Worm (Caenorhabditis elegans) whole organism, early embryonic: ENCODE data around the gene M03E7.2.

Source experiments
- B0310.2 ChIP-seq: sonication (generic microtip); optimal IDR thresholded peaks from 2 replicates; lab custom pipeline; 2016; ENCODE audit warnings: mild to moderate bottlenecking, missing genetic modification characterization, missing compliant biosample characterization
- F13C5.2 ChIP-seq: sonication (generic microtip); optimal IDR thresholded peaks from 2 replicates; lab custom pipeline; 2017; ENCODE audit warnings: mild to moderate bottlenecking, missing genetic modification characterization, inconsistent platforms, missing compliant biosample characterization
- aly-1 ChIP-seq: sonication (generic microtip); optimal IDR thresholded peaks from 2 replicates; lab custom pipeline; 2016; ENCODE audit warnings: missing genetic modification characterization, missing compliant biosample characterization
- ama-1 ChIP-seq: fragments of 150-350 bp; optimal IDR thresholded peaks from 2 replicates; lab custom pipeline; 2014
- ceh-13 ChIP-seq: fragments of 200-800 bp; sonication (Bioruptor generic); optimal IDR thresholded peaks from 2 replicates; lab custom pipeline; 2018; ENCODE audit warnings: mild to moderate bottlenecking, missing genetic modification characterization, missing compliant biosample characterization
- ceh-36 ChIP-seq: sonication (generic microtip); optimal IDR thresholded peaks from 2 replicates; lab custom pipeline; 2016; ENCODE audit warnings: missing genetic modification characterization, inconsistent platforms, missing compliant biosample characterization
- ets-7 ChIP-seq: sonication (generic microtip); optimal IDR thresholded peaks from 2 replicates; lab custom pipeline; 2016; ENCODE audit warnings: missing genotype, missing genetic modification characterization, missing compliant biosample characterization
- flt-1 ChIP-seq: fragments of 200-800 bp; sonication (Bioruptor generic); IDR thresholded peaks from 2 replicates; pipeline ENCODE4 v1.3.6; 2022; ENCODE audit warnings: missing genetic modification characterization, missing compliant biosample characterization
- hmbx-1 ChIP-seq: sonication (generic microtip); optimal IDR thresholded peaks from 2 replicates; lab custom pipeline; 2016; ENCODE audit warnings: mild to moderate bottlenecking, missing genetic modification characterization, missing compliant biosample characterization
- hmg-4 ChIP-seq: fragments of 200-800 bp; sonication (Bioruptor generic); optimal IDR thresholded peaks from 2 replicates; lab custom pipeline; 2018; ENCODE audit warnings: mild to moderate bottlenecking, missing genetic modification characterization, missing compliant biosample characterization
- hnd-1 ChIP-seq: sonication (generic microtip); optimal IDR thresholded peaks from 2 replicates; lab custom pipeline; 2016; ENCODE audit warnings: missing genetic modification characterization, missing compliant biosample characterization
- pes-1 ChIP-seq: fragments of 200-800 bp; sonication (Bioruptor generic); IDR thresholded peaks from 2 replicates; pipeline ENCODE4 v1.3.6; 2022; ENCODE audit warnings: missing genetic modification reagents, missing genetic modification characterization, missing compliant biosample characterization
- scrt-1 ChIP-seq: fragments of 200-800 bp; sonication (Bioruptor generic); IDR thresholded peaks from 2 replicates; pipeline ENCODE4 v1.3.6; 2022; ENCODE audit warnings: missing genetic modification characterization, missing compliant biosample characterization
- sea-1 ChIP-seq: fragments of 200-800 bp; sonication (Bioruptor generic); conservative IDR thresholded peaks from 2 replicates; pipeline ENCODE4 v1.3.6; 2022; ENCODE audit warnings: missing genetic modification characterization, missing compliant biosample characterization
- tbx-11 ChIP-seq: fragments of 200-800 bp; sonication (Bioruptor generic); IDR thresholded peaks from 2 replicates; pipeline ENCODE4 v1.3.6; 2022; ENCODE audit warnings: missing genetic modification characterization, missing compliant biosample characterization
- tbx-37 ChIP-seq: fragments of 200-800 bp; sonication (Bioruptor generic); conservative IDR thresholded peaks from 2 replicates; pipeline ENCODE4 v1.3.6; 2022; ENCODE audit warnings: missing genetic modification reagents, missing genetic modification characterization, missing compliant biosample characterization
- tra-4 ChIP-seq: sonication (generic microtip); optimal IDR thresholded peaks from 2 replicates; lab custom pipeline; 2017; ENCODE audit warnings: missing genetic modification characterization, missing compliant biosample characterization

M03E7.2 gene

DNA sequence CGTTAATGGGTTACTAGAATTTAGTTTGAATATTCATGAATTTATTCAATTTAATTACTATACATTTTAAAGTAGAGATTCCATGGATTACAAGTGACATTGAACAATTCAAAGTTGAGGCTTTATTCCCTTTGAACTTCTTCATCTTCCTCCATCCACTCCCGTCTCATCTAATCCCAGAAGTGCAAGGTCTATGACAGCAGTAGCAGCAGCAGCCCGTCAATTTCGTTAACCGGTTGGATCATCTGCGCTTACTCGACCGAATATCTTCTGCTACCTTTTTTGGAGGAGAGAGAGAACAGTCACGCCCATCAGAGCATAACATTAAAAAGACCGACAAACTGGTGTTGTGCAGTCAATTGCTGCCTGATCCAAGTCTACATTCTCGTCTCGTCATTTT lies at the start of gene M03E7.2:
Gene M03E7.2, plus strand, starts transcription at position 301 of the 400 bp plus-strand sequence.
- TF ChIP-seq flt-1 (GFP tag; lab: Robert Waterston, UW) (no peak), tbx-11 (GFP tag; lab: Robert Waterston, UW) (no peak), hmg-4 (no peak), ceh-13 (GFP tag; lab: Kevin White, UChicago) (no peak)

DNA sequence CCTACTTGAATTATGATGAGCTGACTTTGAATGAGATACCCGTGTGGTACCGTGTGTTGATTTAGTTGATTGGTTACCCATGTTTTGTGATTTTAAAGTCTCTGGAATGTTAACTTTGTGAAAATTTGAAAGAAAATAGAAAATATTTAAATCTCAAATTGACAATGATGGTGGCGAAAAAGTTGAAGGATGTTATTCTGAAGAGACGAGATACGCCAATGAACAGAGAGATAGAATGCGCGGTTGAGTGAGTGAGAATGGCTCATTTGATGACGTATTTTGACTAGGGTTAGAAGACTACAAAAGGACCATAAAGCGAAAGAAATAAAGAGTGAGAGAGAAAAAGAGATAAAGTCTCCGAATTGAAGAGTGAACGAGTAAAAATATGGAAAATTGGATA lies 47.0 kb upstream of the M03E7.2 start, which contains the start of gene glb-6:
Gene glb-6, minus strand, starts transcription at position 101 of the 400 bp plus-strand sequence.
- TF ChIP-seq ama-1, result no peak

DNA sequence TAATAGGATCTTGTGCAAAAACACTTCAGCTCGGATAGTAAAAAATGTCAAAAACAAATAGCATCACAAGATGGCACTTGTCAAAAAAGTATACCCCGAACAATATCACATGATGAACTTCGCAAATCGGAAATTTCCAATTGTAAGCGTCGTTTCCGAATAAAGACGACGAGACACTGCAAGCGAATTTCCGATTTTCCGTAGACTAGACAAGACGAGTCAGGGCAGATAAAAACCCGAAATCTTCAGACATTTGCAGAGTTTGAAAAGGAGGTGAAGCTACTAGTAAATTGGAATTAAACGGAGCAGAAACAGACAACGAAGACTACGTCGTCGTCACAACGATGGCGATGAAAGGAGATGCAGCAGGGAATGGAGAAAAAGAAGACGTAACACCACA lies 45.7 kb upstream of the M03E7.2 start:
- TF ChIP-seq hnd-1, result no peak

DNA sequence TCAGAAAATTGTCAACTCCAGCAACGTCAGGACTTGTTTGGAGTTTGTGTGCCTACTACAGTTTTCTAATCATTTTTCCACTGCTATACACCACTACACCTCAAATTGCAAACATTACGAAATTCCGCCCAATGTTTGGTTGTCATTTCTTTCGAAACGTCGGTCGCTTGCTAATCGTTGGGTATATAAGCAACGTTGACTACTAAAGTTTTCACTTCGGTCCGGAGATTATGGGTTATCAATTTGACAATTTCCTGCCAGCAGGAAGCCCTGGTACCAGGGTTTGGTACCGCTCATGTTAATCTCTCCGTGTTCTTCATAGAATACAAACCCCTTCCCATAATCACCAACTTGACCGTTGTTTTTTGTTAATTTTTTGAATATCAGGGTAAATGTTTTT lies 41.4 kb upstream of the M03E7.2 start:
- TF ChIP-seq F13C5.2, result no peak
- no peak for TF ChIP-seq pes-1
- no peak for TF ChIP-seq scrt-1 (GFP tag; lab: Robert Waterston, UW)
- TF ChIP-seq hmbx-1 (tag; lab: Kevin White, UChicago), result no peak
- no peak for TF ChIP-seq aly-1 (tag; lab: Kevin White, UChicago)
- TF ChIP-seq tra-4, result no peak
- TF ChIP-seq B0310.2 (tag; lab: Kevin White, UChicago), result no peak
- no peak for TF ChIP-seq ets-7 (tag; lab: Kevin White, UChicago)
- TF ChIP-seq hmg-4, result no peak
- TF ChIP-seq hnd-1, result no peak
- TF ChIP-seq flt-1 (GFP tag; lab: Robert Waterston, UW), result no peak
- TF ChIP-seq sea-1, result no peak
- TF ChIP-seq ceh-36 (tag; lab: Kevin White, UChicago), result no peak
- TF ChIP-seq ama-1, result no peak
- TF ChIP-seq tbx-11 (GFP tag; lab: Robert Waterston, UW), result no peak
- TF ChIP-seq ceh-13 (GFP tag; lab: Kevin White, UChicago), result no peak
- no peak for TF ChIP-seq tbx-37 (GFP tag; lab: Robert Waterston, UW)

DNA sequence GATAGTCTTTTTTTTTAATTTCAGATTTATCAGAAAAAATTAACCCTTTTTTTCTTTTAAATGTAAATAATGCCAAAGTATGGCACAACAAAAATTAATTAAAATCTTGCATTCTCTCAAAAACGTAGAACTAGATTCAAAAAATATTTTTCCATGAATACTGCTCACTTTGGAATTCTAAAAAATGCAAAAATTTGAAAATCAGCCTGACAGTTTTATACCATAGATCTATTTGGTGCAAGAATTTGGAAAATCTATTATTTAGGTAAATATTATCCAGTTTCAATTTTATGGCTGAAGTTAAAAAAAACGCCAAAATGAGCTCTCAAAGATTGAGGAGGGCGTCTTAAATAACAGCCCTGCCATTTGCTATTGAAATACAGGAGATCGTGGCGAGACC lies 37.7 kb upstream of the M03E7.2 start:
- TF ChIP-seq tbx-11 (GFP tag; lab: Robert Waterston, UW) (no peak), hmbx-1 (tag; lab: Kevin White, UChicago) (no peak), pes-1 (no peak), sea-1 (no peak), B0310.2 (tag; lab: Kevin White, UChicago) (no peak), ama-1 (no peak), ceh-13 (GFP tag; lab: Kevin White, UChicago) (no peak), ceh-36 (tag; lab: Kevin White, UChicago) (no peak), aly-1 (tag; lab: Kevin White, UChicago) (no peak), flt-1 (GFP tag; lab: Robert Waterston, UW) (no peak), scrt-1 (GFP tag; lab: Robert Waterston, UW) (no peak), tbx-37 (GFP tag; lab: Robert Waterston, UW) (no peak), hmg-4 (no peak), tra-4 (no peak), F13C5.2 (no peak), hnd-1 (no peak)

DNA sequence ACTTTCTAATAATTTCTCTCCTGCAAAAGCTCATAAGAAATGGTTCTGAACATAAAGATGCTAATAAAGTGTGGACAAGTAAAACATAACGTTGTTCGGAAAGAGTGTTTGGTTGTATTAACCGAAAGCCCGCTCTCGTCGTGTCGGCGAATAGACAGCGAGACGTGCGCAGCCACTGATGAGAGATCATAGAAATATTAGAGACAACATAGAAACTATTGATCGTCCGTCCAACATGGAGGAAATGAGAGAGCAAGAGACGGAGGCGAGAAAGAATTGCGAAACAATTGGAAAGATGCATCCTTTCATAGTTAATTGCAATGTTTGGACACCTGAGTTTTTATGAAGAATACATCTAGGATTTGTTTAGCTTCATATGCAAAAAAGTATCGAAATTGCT lies 36.9 kb upstream of the M03E7.2 start:
- TF ChIP-seq tbx-37 (GFP tag; lab: Robert Waterston, UW), result no peak
- no peak for TF ChIP-seq B0310.2 (tag; lab: Kevin White, UChicago)
- TF ChIP-seq F13C5.2, result peak; percentile 40
- no peak for TF ChIP-seq aly-1 (tag; lab: Kevin White, UChicago)
- no peak for TF ChIP-seq ceh-36 (tag; lab: Kevin White, UChicago)
- no peak for TF ChIP-seq flt-1 (GFP tag; lab: Robert Waterston, UW)
- no peak for TF ChIP-seq ama-1
- no peak for TF ChIP-seq ets-7 (tag; lab: Kevin White, UChicago)
- TF ChIP-seq ceh-13 (GFP tag; lab: Kevin White, UChicago), result no peak

DNA sequence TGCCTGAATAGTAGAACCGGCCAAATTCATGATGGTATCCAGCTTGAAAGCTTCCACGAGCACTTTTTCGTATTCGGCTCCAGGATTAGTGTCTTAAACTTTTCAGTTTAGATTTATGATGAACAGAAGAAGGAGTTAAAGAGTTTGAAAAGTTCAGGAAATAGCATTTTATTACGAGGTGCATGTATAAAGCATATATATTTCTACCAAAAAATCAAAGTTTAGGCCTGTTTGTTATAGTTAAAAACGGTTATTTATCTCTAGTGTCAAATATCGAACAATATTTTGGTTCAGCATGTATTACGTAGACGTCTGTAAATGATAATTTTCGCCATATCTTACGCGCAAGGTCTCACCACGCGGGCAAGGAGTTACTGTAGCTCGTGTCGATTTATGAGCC lies 36.1 kb upstream of the M03E7.2 start, which contains the start of gene klc-2:
Gene klc-2, minus strand, starts transcription at position 101 of the 400 bp plus-strand sequence.
- no peak for TF ChIP-seq F13C5.2
- no peak for TF ChIP-seq pes-1
- TF ChIP-seq ets-7 (tag; lab: Kevin White, UChicago), result no peak
- no peak for TF ChIP-seq hmbx-1 (tag; lab: Kevin White, UChicago)
- TF ChIP-seq tbx-11 (GFP tag; lab: Robert Waterston, UW), result no peak
- no peak for TF ChIP-seq B0310.2 (tag; lab: Kevin White, UChicago)
- TF ChIP-seq flt-1 (GFP tag; lab: Robert Waterston, UW), result no peak
- TF ChIP-seq hmg-4, result no peak

DNA sequence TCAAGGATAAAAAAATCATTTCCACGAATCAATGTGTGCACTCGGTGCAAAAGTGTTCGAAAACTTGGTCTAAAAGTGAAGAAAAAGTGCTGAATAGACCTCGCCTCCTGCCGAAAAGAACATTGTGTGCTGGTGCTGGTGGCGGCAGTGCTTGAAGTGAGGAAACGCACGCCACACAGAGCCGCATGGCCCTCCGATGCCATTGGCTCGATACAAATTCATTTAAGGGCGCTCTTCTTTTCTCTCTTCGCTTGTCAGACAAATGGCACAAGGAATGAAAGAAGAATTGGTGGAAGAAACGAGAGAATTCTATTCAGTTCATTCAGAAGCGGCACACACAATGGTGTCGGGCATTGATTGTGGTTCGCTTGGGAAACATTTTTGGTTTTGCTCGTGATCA lies 35.1 kb upstream of the M03E7.2 start:
- TF ChIP-seq hnd-1, result no peak
- no peak for TF ChIP-seq tbx-11 (GFP tag; lab: Robert Waterston, UW)
- no peak for TF ChIP-seq ets-7 (tag; lab: Kevin White, UChicago)
- no peak for TF ChIP-seq scrt-1 (GFP tag; lab: Robert Waterston, UW)
- no peak for TF ChIP-seq tbx-37 (GFP tag; lab: Robert Waterston, UW)
- no peak for TF ChIP-seq aly-1 (tag; lab: Kevin White, UChicago)
- no peak for TF ChIP-seq ceh-13 (GFP tag; lab: Kevin White, UChicago)
- TF ChIP-seq hmg-4, result no peak
- TF ChIP-seq flt-1 (GFP tag; lab: Robert Waterston, UW), result no peak
- no peak for TF ChIP-seq sea-1
- no peak for TF ChIP-seq hmbx-1 (tag; lab: Kevin White, UChicago)

DNA sequence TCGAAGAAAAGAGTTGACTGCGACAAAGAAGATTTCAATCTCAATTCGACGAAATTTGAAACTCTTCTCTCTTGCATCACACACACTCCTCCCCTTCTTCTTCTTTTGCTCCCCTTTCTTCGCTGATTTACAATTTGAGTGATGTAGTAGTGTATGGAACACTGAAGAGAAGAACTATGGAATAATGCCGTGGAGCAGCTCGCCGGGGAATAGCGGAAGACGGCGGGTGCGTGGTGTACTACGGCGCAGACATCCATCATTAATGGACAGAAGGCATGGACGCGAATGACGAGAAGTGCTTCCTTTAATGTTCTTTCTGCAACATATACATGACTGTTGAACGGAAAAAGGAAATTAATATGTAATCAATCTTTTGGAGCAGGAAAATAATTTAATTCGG lies 34.5 kb upstream of the M03E7.2 start:
- no peak for TF ChIP-seq B0310.2 (tag; lab: Kevin White, UChicago)
- TF ChIP-seq scrt-1 (GFP tag; lab: Robert Waterston, UW), result no peak
- TF ChIP-seq ets-7 (tag; lab: Kevin White, UChicago), result no peak
- no peak for TF ChIP-seq aly-1 (tag; lab: Kevin White, UChicago)
- no peak for TF ChIP-seq flt-1 (GFP tag; lab: Robert Waterston, UW)
- no peak for TF ChIP-seq hmg-4
- no peak for TF ChIP-seq hmbx-1 (tag; lab: Kevin White, UChicago)
- no peak for TF ChIP-seq pes-1
- no peak for TF ChIP-seq hnd-1
- TF ChIP-seq ceh-36 (tag; lab: Kevin White, UChicago), result no peak
- TF ChIP-seq sea-1, result no peak
- TF ChIP-seq tbx-37 (GFP tag; lab: Robert Waterston, UW), result no peak
- TF ChIP-seq tbx-11 (GFP tag; lab: Robert Waterston, UW), result no peak
